Fruit fly (Drosophila melanogaster) whole organism, embryonic: ENCODE measurements around the gene Trs23.

Source experiments
- CG10431 ChIP-seq: fragments of 200-800 bp; sonication (Bioruptor generic); optimal IDR thresholded peaks from 3 replicates; lab custom pipeline; 2018; ENCODE audit warnings: missing biosample characterization, mild to moderate bottlenecking, missing genetic modification characterization
- CG11504 ChIP-seq: fragments of 200-800 bp; sonication (Bioruptor generic); optimal IDR thresholded peaks from 3 replicates; lab custom pipeline; 2019; ENCODE audit warnings: missing biosample characterization, mild to moderate bottlenecking, missing genetic modification characterization, moderate library complexity
- CG12391 ChIP-seq: fragments of 200-800 bp; sonication (Bioruptor generic); optimal IDR thresholded peaks from 3 replicates; lab custom pipeline; 2018; ENCODE audit warnings: missing biosample characterization, mild to moderate bottlenecking, missing genetic modification characterization, moderate library complexity
- CG13424 ChIP-seq: fragments of 200-800 bp; sonication (Bioruptor generic); optimal IDR thresholded peaks from 2 replicates; lab custom pipeline; 2019; ENCODE audit warnings: missing biosample characterization, mild to moderate bottlenecking, missing genetic modification characterization, moderate library complexity
- CG14667 ChIP-seq: fragments of 200-800 bp; sonication (Bioruptor generic); IDR thresholded peaks from 2 replicates; pipeline ENCODE4 v1.3.6; 2022; ENCODE audit warnings: missing biosample characterization, missing genetic modification characterization
- CG17359 ChIP-seq: fragments of 200-800 bp; sonication (Bioruptor generic); optimal IDR thresholded peaks from 3 replicates; lab custom pipeline; 2018; ENCODE audit warnings: missing biosample characterization, mild to moderate bottlenecking, missing genetic modification characterization, moderate library complexity
- CG17802 ChIP-seq: fragments of 200-800 bp; sonication (Bioruptor generic); optimal IDR thresholded peaks from 2 replicates; lab custom pipeline; 2018; ENCODE audit warnings: missing biosample characterization, mild to moderate bottlenecking, missing genetic modification characterization, moderate library complexity
- CG18619 ChIP-seq: fragments of 200-800 bp; sonication (Bioruptor generic); optimal IDR thresholded peaks from 3 replicates; lab custom pipeline; 2017; ENCODE audit warnings: missing biosample characterization, mild to moderate bottlenecking, missing genetic modification characterization
- CG30403 ChIP-seq: fragments of 200-800 bp; sonication (Bioruptor generic); optimal IDR thresholded peaks from 3 replicates; lab custom pipeline; 2016; ENCODE audit warnings: missing biosample characterization, missing genetic modification characterization
- CG42726 ChIP-seq: fragments of 200-800 bp; sonication (Bioruptor generic); IDR thresholded peaks from 2 replicates; pipeline ENCODE4 v1.3.6; 2022; ENCODE audit warnings: missing biosample characterization, missing genetic modification characterization; ENCODE audit not compliant: partially characterized antibody
- CG4820 ChIP-seq: fragments of 200-800 bp; sonication (Bioruptor generic); optimal IDR thresholded peaks from 3 replicates; lab custom pipeline; 2016; ENCODE audit warnings: missing biosample characterization, missing genetic modification characterization
- CG5245 ChIP-seq: fragments of 200-800 bp; sonication (Bioruptor generic); optimal IDR thresholded peaks from 3 replicates; lab custom pipeline; 2016; ENCODE audit warnings: missing biosample characterization, missing genetic modification characterization
- CG6683 ChIP-seq: fragments of 200-800 bp; sonication (Bioruptor generic); optimal IDR thresholded peaks from 2 replicates; lab custom pipeline; 2017; ENCODE audit warnings: missing biosample characterization, mild to moderate bottlenecking, missing genetic modification characterization, missing genetic modification reagents
- CG8281 ChIP-seq: fragments of 200-800 bp; sonication (Bioruptor generic); optimal IDR thresholded peaks from 2 replicates; lab custom pipeline; 2018; ENCODE audit warnings: missing biosample characterization, mild to moderate bottlenecking, missing genetic modification characterization, moderate library complexity
- CG8290 ChIP-seq, 3 experiments: fragments of 200-800 bp; sonication (Bioruptor generic); optimal IDR thresholded peaks; 2 replicates each; lab custom pipeline; 2016 to 2019; ENCODE audit warnings: missing biosample characterization in 3 of 3, missing genetic modification characterization in 3 of 3, mild to moderate bottlenecking in 2 of 3, moderate library complexity in 1 of 3
- CG8388 ChIP-seq: fragments of 200-800 bp; sonication (Bioruptor generic); optimal IDR thresholded peaks from 2 replicates; lab custom pipeline; 2019; ENCODE audit warnings: missing biosample characterization, mild to moderate bottlenecking, missing genetic modification characterization, moderate library complexity
- CG9437 ChIP-seq: fragments of 200-800 bp; sonication (Bioruptor generic); optimal IDR thresholded peaks from 2 replicates; lab custom pipeline; 2018; ENCODE audit warnings: missing biosample characterization, mild to moderate bottlenecking, missing genetic modification characterization
- CG9797 ChIP-seq: fragments of 200-800 bp; sonication (Bioruptor generic); optimal IDR thresholded peaks from 3 replicates; lab custom pipeline; 2018; ENCODE audit warnings: missing biosample characterization, mild to moderate bottlenecking, missing genetic modification characterization
- CG9876 ChIP-seq: fragments of 200-800 bp; sonication (Bioruptor generic); optimal IDR thresholded peaks from 2 replicates; lab custom pipeline; 2016; ENCODE audit warnings: missing biosample characterization, missing genetic modification characterization
- Fer1 ChIP-seq: fragments of 200-800 bp; sonication (Bioruptor generic); optimal IDR thresholded peaks from 2 replicates; lab custom pipeline; 2017; ENCODE audit warnings: missing biosample characterization, mild to moderate bottlenecking, missing genetic modification characterization
- Fer3 ChIP-seq: fragments of 200-800 bp; sonication (Bioruptor generic); optimal IDR thresholded peaks from 2 replicates; lab custom pipeline; 2018; ENCODE audit warnings: missing biosample characterization, mild to moderate bottlenecking, missing genetic modification characterization, moderate library complexity
- Gsc ChIP-seq: fragments of 200-800 bp; sonication (Bioruptor generic); IDR thresholded peaks from 2 replicates; pipeline ENCODE4 v1.3.6; 2022; ENCODE audit warnings: missing biosample characterization, missing genetic modification characterization
- HLH4C ChIP-seq: fragments of 200-800 bp; sonication (Bioruptor generic); IDR thresholded peaks from 3 replicates; pipeline ENCODE4 v1.3.6; 2022; ENCODE audit warnings: missing biosample characterization, missing genetic modification characterization; ENCODE audit not compliant: partially characterized antibody
- Hey ChIP-seq: fragments of 200-800 bp; sonication (Bioruptor generic); optimal IDR thresholded peaks from 3 replicates; lab custom pipeline; 2018; ENCODE audit warnings: missing biosample characterization, mild to moderate bottlenecking, missing genetic modification characterization
- HmgD ChIP-seq: fragments of 200-800 bp; sonication (Bioruptor generic); optimal IDR thresholded peaks from 3 replicates; lab custom pipeline; 2016; ENCODE audit warnings: missing biosample characterization, missing genetic modification characterization
- MBD-R2 ChIP-seq: fragments of 200-800 bp; sonication (Bioruptor generic); IDR thresholded peaks from 2 replicates; pipeline ENCODE4 v1.3.6; 2022; ENCODE audit warnings: missing biosample characterization, missing genetic modification characterization
- Meics ChIP-seq: fragments of 200-800 bp; sonication (Bioruptor generic); optimal IDR thresholded peaks from 2 replicates; lab custom pipeline; 2017; ENCODE audit warnings: missing biosample characterization, mild to moderate bottlenecking, missing genetic modification characterization
- Rfx ChIP-seq: fragments of 200-800 bp; sonication (Bioruptor generic); IDR thresholded peaks from 2 replicates; pipeline ENCODE4 v1.3.6; 2022; ENCODE audit warnings: missing biosample characterization, missing genetic modification characterization
- Xbp1 ChIP-seq: fragments of 200-800 bp; sonication (Bioruptor generic); optimal IDR thresholded peaks from 3 replicates; lab custom pipeline; 2016; ENCODE audit warnings: missing biosample characterization, mild to moderate bottlenecking, missing genetic modification characterization
- crc ChIP-seq: fragments of 200-800 bp; sonication (Bioruptor generic); optimal IDR thresholded peaks from 2 replicates; lab custom pipeline; 2016; ENCODE audit warnings: missing biosample characterization, missing genetic modification characterization
- esg ChIP-seq: fragments of 200-800 bp; sonication (Bioruptor generic); conservative IDR thresholded peaks from 2 replicates; pipeline ENCODE4 v1.3.6; 2022; ENCODE audit warnings: missing biosample characterization, missing genetic modification characterization
- fd96Cb ChIP-seq: fragments of 200-800 bp; sonication (Bioruptor generic); optimal IDR thresholded peaks from 2 replicates; lab custom pipeline; 2018; ENCODE audit warnings: missing biosample characterization, mild to moderate bottlenecking, missing genetic modification characterization, moderate library complexity
- gem ChIP-seq: fragments of 200-800 bp; sonication (Bioruptor generic); optimal IDR thresholded peaks from 2 replicates; lab custom pipeline; 2019; ENCODE audit warnings: missing biosample characterization, mild to moderate bottlenecking, missing genetic modification characterization, moderate library complexity
- hbn ChIP-seq: fragments of 200-800 bp; sonication (Bioruptor generic); IDR thresholded peaks from 2 replicates; pipeline ENCODE4 v1.3.6; 2022; ENCODE audit warnings: missing biosample characterization, missing genetic modification characterization; ENCODE audit not compliant: partially characterized antibody
- hkb ChIP-seq, 2 experiments: fragments of 200-800 bp in 1 of 2; fragments of >200 bp in 1 of 2; sonication (Bioruptor generic) in 1 of 2; IDR thresholded peaks in 1 of 2; optimal IDR thresholded peaks in 1 of 2; 2 replicates each; pipeline versions ENCODE4 v1.3.6 to Lab custom; 2017 to 2022; ENCODE audit warnings: missing biosample characterization in 1 of 2, missing genetic modification characterization in 1 of 2
- insv ChIP-seq, 2 experiments: fragments of 200-800 bp; sonication (Bioruptor generic); optimal IDR thresholded peaks; 3 replicates each; lab custom pipeline; 2016 to 2018; ENCODE audit warnings: missing biosample characterization in 2 of 2, missing genetic modification characterization in 2 of 2
- jing ChIP-seq: fragments of 200-800 bp; sonication (Bioruptor generic); optimal IDR thresholded peaks from 2 replicates; lab custom pipeline; 2018; ENCODE audit warnings: missing biosample characterization, mild to moderate bottlenecking, missing genetic modification characterization
- lbe ChIP-seq: fragments of 200-800 bp; sonication (Bioruptor generic); optimal IDR thresholded peaks from 2 replicates; lab custom pipeline; 2016; ENCODE audit warnings: missing biosample characterization, mild to moderate bottlenecking, missing genetic modification characterization
- pfk ChIP-seq: fragments of 200-800 bp; sonication (Bioruptor generic); optimal IDR thresholded peaks from 2 replicates; lab custom pipeline; 2018; ENCODE audit warnings: missing biosample characterization, mild to moderate bottlenecking, missing genetic modification characterization, moderate library complexity
- psq ChIP-seq: fragments of 200-800 bp; sonication (Bioruptor generic); optimal IDR thresholded peaks from 2 replicates; lab custom pipeline; 2017; ENCODE audit warnings: missing biosample characterization, missing genetic modification characterization
- ro ChIP-seq: fragments of 200-800 bp; sonication (Bioruptor generic); IDR thresholded peaks from 2 replicates; pipeline ENCODE4 v1.3.6; 2022; ENCODE audit warnings: missing biosample characterization, missing genetic modification characterization
- salm ChIP-seq: fragments of 200-800 bp; sonication (Bioruptor generic); optimal IDR thresholded peaks from 2 replicates; lab custom pipeline; 2018; ENCODE audit warnings: missing biosample characterization, mild to moderate bottlenecking, missing genetic modification characterization
- sd ChIP-seq: fragments of 200-800 bp; sonication (Bioruptor generic); optimal IDR thresholded peaks from 3 replicates; lab custom pipeline; 2018; ENCODE audit warnings: missing biosample characterization, mild to moderate bottlenecking, missing genetic modification characterization, moderate library complexity
- shn ChIP-seq: fragments of 200-800 bp; sonication (Bioruptor generic); optimal IDR thresholded peaks from 3 replicates; lab custom pipeline; 2016; ENCODE audit warnings: missing biosample characterization, missing genetic modification characterization
- sim ChIP-seq: fragments of 200-800 bp; sonication (Bioruptor generic); IDR thresholded peaks from 2 replicates; pipeline ENCODE4 v1.3.6; 2022; ENCODE audit warnings: missing biosample characterization, missing genetic modification characterization
- tgo ChIP-seq: fragments of 200-800 bp; sonication (Bioruptor generic); IDR thresholded peaks from 3 replicates; pipeline ENCODE4 v1.3.6; 2022; ENCODE audit warnings: missing biosample characterization, missing genetic modification characterization
- ttk ChIP-seq: fragments of 200-800 bp; sonication (Bioruptor generic); IDR thresholded peaks from 2 replicates; pipeline ENCODE4 v2.1.2; 2022; ENCODE audit warnings: missing biosample characterization, missing genetic modification characterization
- twi ChIP-seq: fragments of 200-800 bp; optimal IDR thresholded peaks from 2 replicates; lab custom pipeline; 2019; ENCODE audit warnings: missing biosample characterization, mild to moderate bottlenecking, missing genetic modification characterization, moderate library complexity
- z ChIP-seq: fragments of 200-800 bp; sonication (Bioruptor generic); IDR thresholded peaks from 3 replicates; pipeline ENCODE4 v1.3.6; 2022; ENCODE audit warnings: missing biosample characterization, missing genetic modification characterization
- zen2 ChIP-seq: fragments of 200-800 bp; sonication (Bioruptor generic); IDR thresholded peaks from 3 replicates; pipeline ENCODE4 v1.3.6; 2022; ENCODE audit warnings: missing biosample characterization, missing genetic modification characterization; ENCODE audit not compliant: partially characterized antibody

The Trs23 gene

DNA sequence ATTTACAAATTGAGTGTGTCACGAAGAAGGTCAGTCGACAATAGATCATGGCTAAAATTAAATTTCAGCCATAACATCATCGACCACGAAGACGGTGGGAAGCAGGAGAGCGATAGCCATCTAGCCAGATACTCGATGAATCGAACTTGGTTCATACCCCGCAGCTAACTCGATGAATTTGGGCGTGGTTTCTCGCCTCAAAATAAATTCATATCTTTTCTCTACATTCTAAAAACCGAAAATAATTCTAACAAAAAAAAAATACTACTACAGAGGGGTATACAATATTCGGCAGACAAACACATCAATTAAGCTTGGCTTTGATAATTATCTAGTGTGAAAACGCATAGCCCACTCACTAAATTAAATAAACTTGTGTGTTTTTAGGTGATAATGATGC, 46.7 kb downstream of the Trs23 start (continued):
- TF ChIP-seq CG9797 (GFP tag; lab: Kevin White, UChicago) (no peak), CG30403 (peak; percentile 32), sd (tag; lab: Kevin White, UChicago) (no peak), CG4820 (GFP tag; lab: Kevin White, UChicago) (no peak), sim (GFP tag; lab: Robert Waterston, UW) (no peak), fd96Cb (tag; lab: Kevin White, UChicago) (peak; percentile 15), insv (GFP tag; optimal IDR thresholded peaks at IDR 0.05; lab: Kevin White, UChicago) (no peak), Gsc (GFP tag; lab: Robert Waterston, UW) (no peak), hbn (GFP tag; lab: Robert Waterston, UW) (no peak), pfk (GFP tag; lab: Kevin White, UChicago) (no peak), hkb (optimal IDR thresholded peaks at IDR 0.05; lab: Kevin White, UChicago) (no peak), hkb (GFP tag; IDR thresholded peaks at IDR 0.05; lab: Robert Waterston, UW) (peak; percentile 63), HmgD (no peak), tgo (peak; percentile 36; the same call in 2 of the 3 replicates), CG6683 (GFP tag; lab: Kevin White, UChicago) (no peak), CG5245 (no peak), Xbp1 (GFP tag; lab: Kevin White, UChicago) (peak; percentile 2), crc (GFP tag; lab: Kevin White, UChicago) (no peak), CG18619 (no peak), salm (tag; lab: Kevin White, UChicago) (no peak), CG9437 (GFP tag; lab: Kevin White, UChicago) (peak; percentile 2), CG8281 (tag; lab: Kevin White, UChicago) (no peak), CG8290 (GFP tag; optimal IDR thresholded peaks at IDR 0.05; lab: Kevin White, UChicago) (no peak), CG8290 (tag; optimal IDR thresholded peaks at IDR 0.05; lab: Kevin White, UChicago) (no peak), CG11504 (tag; lab: Kevin White, UChicago) (peak; percentile 65), jing (GFP tag; lab: Kevin White, UChicago) (no peak), CG13424 (tag; lab: Kevin White, UChicago) (peak; percentile 15), lbe (GFP tag; lab: Kevin White, UChicago) (no peak), CG17802 (tag; lab: Kevin White, UChicago) (no peak), z (GFP tag; lab: Robert Waterston, UW) (no peak), CG8388 (GFP tag; lab: Kevin White, UChicago) (no peak), HLH4C (GFP tag; lab: Robert Waterston, UW) (peak; percentile 44; the same call in 1 of the 3 replicates), CG17359 (tag; lab: Kevin White, UChicago) (peak; percentile 33), CG42726 (GFP tag; lab: Robert Waterston, UW) (no peak), MBD-R2 (GFP tag; lab: Robert Waterston, UW) (no peak), CG10431 (GFP tag; lab: Kevin White, UChicago) (no peak), twi (tag; lab: Kevin White, UChicago) (no peak), ro (GFP tag; lab: Robert Waterston, UW) (no peak), Fer3 (no peak), Rfx (GFP tag; lab: Robert Waterston, UW) (peak; percentile 41; the same call in 1 of the 2 replicates), shn (GFP tag; lab: Kevin White, UChicago) (no peak), CG12391 (tag; lab: Kevin White, UChicago) (peak; percentile 16), esg (peak; percentile 25; the same call in 1 of the 2 replicates), gem (tag; lab: Kevin White, UChicago) (peak; percentile 56), CG14667 (GFP tag; lab: Robert Waterston, UW) (no peak), Hey (tag; lab: Kevin White, UChicago) (no peak), CG9876 (GFP tag; lab: Kevin White, UChicago) (no peak), zen2 (no peak), psq (GFP tag; lab: Kevin White, UChicago) (no peak), Meics (GFP tag; lab: Kevin White, UChicago) (no peak), ttk (no peak), Fer1 (GFP tag; lab: Kevin White, UChicago) (no peak)
